Fruit fly (Drosophila melanogaster): ENCODE data around the gene mRpL38.
A peak's percentile ranks its signal among the peaks of the same experiment; 100 is the strongest.

mRpL38 gene

dm6 chrX:14234468-14234867 lies 8.4 kb downstream of the mRpL38 start (continued):
- TF ChIP-seq CG34376 (GFP tag; optimal IDR thresholded peaks at IDR 0.05) (peak; percentile 11), Ets97D (GFP tag; optimal IDR thresholded peaks at IDR 0.05) (peak; percentile 82), en (GFP tag; optimal IDR thresholded peaks at IDR 0.05) (no peak), CG2116 (GFP tag; optimal IDR thresholded peaks at IDR 0.05) (peak; percentile 11), CG2875 (GFP tag; optimal IDR thresholded peaks at IDR 0.05) (peak; percentile 14), Fer3 (tag; optimal IDR thresholded peaks at IDR 0.05) (no peak), CG1233 (GFP tag; optimal IDR thresholded peaks at IDR 0.05) (peak; percentile 12), ac (GFP tag; optimal IDR thresholded peaks at IDR 0.05) (peak; percentile 7), exex (tag; optimal IDR thresholded peaks at IDR 0.05) (no peak), CG8765 (GFP tag; IDR thresholded peaks at IDR 0.05) (no peak), CG10431 (GFP tag; optimal IDR thresholded peaks at IDR 0.05) (peak; percentile 49), CG9437 (GFP tag; optimal IDR thresholded peaks at IDR 0.05) (peak; percentile 30), run (tag; optimal IDR thresholded peaks at IDR 0.05) (no peak), CG11093 (GFP tag; IDR thresholded peaks at IDR 0.05) (no peak)

dm6 chrX:14237873-14238394 lies 11.8 kb downstream of the mRpL38 start, which contains the start of the genes Fbxl4 and Dus2:
Gene Fbxl4 (minus strand): TSS chrX:14237923.
Gene Dus2 (plus strand): TSS chrX:14237988.
- TF ChIP-seq CG16813 (GFP tag; IDR thresholded peaks at IDR 0.05; ENCODE audit: partially characterized antibody): peak; percentile 35; the same call in 1 of the 3 replicates
- TF ChIP-seq CG16779 (GFP tag; IDR thresholded peaks at IDR 0.05): peak; percentile 91
- TF ChIP-seq rib (GFP tag; IDR thresholded peaks at IDR 0.05): 0 out of 2 replicates have a peak, but pooled peaks have one; percentile 60
- TF ChIP-seq B-H2 (GFP tag; optimal IDR thresholded peaks at IDR 0.05): peak; percentile 88
- TF ChIP-seq CG31224 (GFP tag; IDR thresholded peaks at IDR 0.05): peak; percentile 84
- TF ChIP-seq org-1 (GFP tag; optimal IDR thresholded peaks at IDR 0.05): peak; percentile 81
- peak; percentile 58; the same call in 1 of the 2 replicates for TF ChIP-seq Bgb (GFP tag; IDR thresholded peaks at IDR 0.05; ENCODE audit: partially characterized antibody)
- TF ChIP-seq lmd (GFP tag; IDR thresholded peaks at IDR 0.05): peak; percentile 94
- peak; percentile 92 for TF ChIP-seq CG10209 (GFP tag; optimal IDR thresholded peaks at IDR 0.05)
- TF ChIP-seq slp2 (GFP tag; optimal IDR thresholded peaks at IDR 0.05): peak; percentile 88
- TF ChIP-seq bowl (GFP tag; IDR thresholded peaks at IDR 0.05): peak; percentile 65
- no peak for TF ChIP-seq sna (GFP tag; IDR thresholded peaks at IDR 0.05; ENCODE audit: partially characterized antibody)
- TF ChIP-seq CkIIα-i1 (GFP tag; IDR thresholded peaks at IDR 0.05): peak; percentile 70
- TF ChIP-seq odd (GFP tag; optimal IDR thresholded peaks at IDR 0.05): peak; percentile 72
- peak; percentile 86 for TF ChIP-seq Usf (GFP tag; optimal IDR thresholded peaks at IDR 0.05)
- TF ChIP-seq CG12744 (GFP tag; optimal IDR thresholded peaks at IDR 0.05): peak; percentile 87
- TF ChIP-seq nerfin-2 (GFP tag; IDR thresholded peaks at IDR 0.05; ENCODE audit: partially characterized antibody): no peak
- TF ChIP-seq trh (GFP tag; optimal IDR thresholded peaks at IDR 0.05): peak; percentile 74
- TF ChIP-seq sr (GFP tag; IDR thresholded peaks at IDR 0.05): peak; percentile 72; the same call in 2 of the 3 replicates
- TF ChIP-seq CG3065 (GFP tag; optimal IDR thresholded peaks at IDR 0.05): peak; percentile 80
- peak; percentile 87 for TF ChIP-seq onecut (GFP tag; IDR thresholded peaks at IDR 0.05)
- peak; percentile 42; the same call in 1 of the 3 replicates for TF ChIP-seq vnd (GFP tag; IDR thresholded peaks at IDR 0.05; ENCODE audit: partially characterized antibody)
- TF ChIP-seq CTCF (GFP tag; optimal IDR thresholded peaks at IDR 0.05): peak; percentile 24
- TF ChIP-seq CG4282 (GFP tag; optimal IDR thresholded peaks at IDR 0.05): peak; percentile 67
- no peak for TF ChIP-seq hth (optimal IDR thresholded peaks at IDR 0.05)
- TF ChIP-seq Doc3 (GFP tag; IDR thresholded peaks at IDR 0.05; ENCODE audit: partially characterized antibody): 0 out of 3 replicates have a peak, but pooled peaks have one; percentile 25
- peak; percentile 49 for TF ChIP-seq fd64A (GFP tag; optimal IDR thresholded peaks at IDR 0.05)
- TF ChIP-seq ham (GFP tag; IDR thresholded peaks at IDR 0.05): peak; percentile 56; the same call in 1 of the 2 replicates
- TF ChIP-seq CG12155 (GFP tag; optimal IDR thresholded peaks at IDR 0.05): peak; percentile 90
- TF ChIP-seq wor (GFP tag; IDR thresholded peaks at IDR 0.05): peak; percentile 92
- peak; percentile 83 for TF ChIP-seq CG33557 (GFP tag; optimal IDR thresholded peaks at IDR 0.05)
- TF ChIP-seq Atf3 (GFP tag; optimal IDR thresholded peaks at IDR 0.05): peak; percentile 90
- TF ChIP-seq CG4424 (GFP tag; optimal IDR thresholded peaks at IDR 0.05): peak; percentile 95
- peak; percentile 86 for TF ChIP-seq CG7786 (GFP tag; optimal IDR thresholded peaks at IDR 0.05)
- TF ChIP-seq jing (GFP tag; optimal IDR thresholded peaks at IDR 0.05): peak; percentile 84
- TF ChIP-seq CG34422 (GFP tag; IDR thresholded peaks at IDR 0.05): peak; percentile 93
- TF ChIP-seq CG12236 (GFP tag; optimal IDR thresholded peaks at IDR 0.05): peak; percentile 70

Measured in whole organism, embryonic.